Worm (Caenorhabditis elegans): ENCODE data around the gene srbc-29.

The srbc-29 gene

ce11 chrV:3470782-3471181 is at the start of gene srbc-29:
srbc-29 (minus strand) TSS chrV:3470882.
- no peak for TF ChIP-seq madf-8 (GFP tag; conservative IDR thresholded peaks at IDR 0.05)
- no peak for TF ChIP-seq him-1 (tag; optimal IDR thresholded peaks at IDR 0.05)
- TF ChIP-seq ztf-22 (GFP tag; optimal IDR thresholded peaks at IDR 0.05), result no peak
- TF ChIP-seq zfh-2 (GFP tag; conservative IDR thresholded peaks at IDR 0.05), result no peak
- no peak for TF ChIP-seq ceh-40 (GFP tag; IDR thresholded peaks at IDR 0.05)
- no peak for TF ChIP-seq atf-7 (tag; optimal IDR thresholded peaks at IDR 0.05)
- TF ChIP-seq sdz-38 (tag; optimal IDR thresholded peaks at IDR 0.05), result no peak
- TF ChIP-seq tbp1 (GFP tag; optimal IDR thresholded peaks at IDR 0.05), result no peak
- TF ChIP-seq ceh-58 (GFP tag; IDR thresholded peaks at IDR 0.05), result no peak
- no peak for TF ChIP-seq somi-1 (GFP tag; optimal IDR thresholded peaks at IDR 0.05)
- TF ChIP-seq attf-3 (GFP tag; conservative IDR thresholded peaks at IDR 0.05), result no peak
- no peak for TF ChIP-seq repo-1 (tag; optimal IDR thresholded peaks at IDR 0.05)
- TF ChIP-seq K12H6.12 (tag; optimal IDR thresholded peaks at IDR 0.05), result no peak
- no peak for TF ChIP-seq ceh-79 (tag; optimal IDR thresholded peaks at IDR 0.05)

- TF ChIP-seq Y53F4B.3 (GFP tag; IDR thresholded peaks at IDR 0.05) (peak; percentile 18; the same call in 1 of the 2 replicates), hsf-1 (GFP tag; IDR thresholded peaks at IDR 0.05) (peak; percentile 97), dox-1 (GFP tag; IDR thresholded peaks at IDR 0.05) (peak; percentile 75), nfyb-1 (GFP tag; IDR thresholded peaks at IDR 0.05) (peak; percentile 43; the same call in 1 of the 2 replicates), madf-6 (GFP tag; IDR thresholded peaks at IDR 0.05) (peak; percentile 41; the same call in 1 of the 2 replicates)
These were observed 49.7 kb upstream of the srbc-29 start for ce11 chrV:3520412-3520811.

- no peak for TF ChIP-seq ama-1 (optimal IDR thresholded peaks at IDR 0.05)
- TF ChIP-seq ama-1 (GFP tag; optimal IDR thresholded peaks at IDR 0.05), result no peak
- no peak for TF ChIP-seq D2030.7 (GFP tag; IDR thresholded peaks at IDR 0.05)
- no peak for TF ChIP-seq F22D6.2 (tag; optimal IDR thresholded peaks at IDR 0.05)
- no peak for TF ChIP-seq bed-1 (GFP tag; IDR thresholded peaks at IDR 0.05)
- no peak for TF ChIP-seq nhr-27 (tag; optimal IDR thresholded peaks at IDR 0.05)
- no peak for TF ChIP-seq attf-5 (GFP tag; optimal IDR thresholded peaks at IDR 0.05)
- TF ChIP-seq hlh-12 (tag; optimal IDR thresholded peaks at IDR 0.05), result no peak
- no peak for TF ChIP-seq let-607 (tag; optimal IDR thresholded peaks at IDR 0.05)
- no peak for TF ChIP-seq egl-18 (GFP tag; IDR thresholded peaks at IDR 0.05)
- no peak for TF ChIP-seq attf-3 (GFP tag; conservative IDR thresholded peaks at IDR 0.05)
These were observed 47.2 kb upstream of the srbc-29 start, which contains the start of gene str-227 for ce11 chrV:3517889-3518288. str-227 (plus strand) TSS chrV:3518189.

ce11 chrV:3512381-3512780 is 41.7 kb upstream of the srbc-29 start, which contains the start of gene str-226:
str-226 (plus strand) TSS chrV:3512681.
- TF ChIP-seq attf-6 (GFP tag; IDR thresholded peaks at IDR 0.05) (no peak), Y53F4B.3 (GFP tag; IDR thresholded peaks at IDR 0.05) (no peak), snpc-4 (GFP tag; optimal IDR thresholded peaks at IDR 0.05) (no peak), snpc-4 (tag; optimal IDR thresholded peaks at IDR 0.05) (no peak), lir-1 (GFP tag; conservative IDR thresholded peaks at IDR 0.05) (no peak), F52B5.7 (tag; optimal IDR thresholded peaks at IDR 0.05) (no peak), athp-1 (tag; optimal IDR thresholded peaks at IDR 0.05) (no peak), Y67H2A.10 (GFP tag; conservative IDR thresholded peaks at IDR 0.05) (no peak), repo-1 (tag; optimal IDR thresholded peaks at IDR 0.05) (no peak), lin-26 (GFP tag; IDR thresholded peaks at IDR 0.05) (no peak), tbp1 (GFP tag; optimal IDR thresholded peaks at IDR 0.05) (no peak), mes-4 (tag; optimal IDR thresholded peaks at IDR 0.05) (no peak), ztf-26 (tag; optimal IDR thresholded peaks at IDR 0.05) (no peak), ztf-22 (GFP tag; optimal IDR thresholded peaks at IDR 0.05) (no peak), B0336.3 (GFP tag; IDR thresholded peaks at IDR 0.05) (no peak), egl-44 (GFP tag; IDR thresholded peaks at IDR 0.05) (no peak), ztf-18 (tag; optimal IDR thresholded peaks at IDR 0.05) (no peak), mcd-1 (GFP tag; IDR thresholded peaks at IDR 0.05) (no peak), T26A5.8 (tag; optimal IDR thresholded peaks at IDR 0.05) (no peak), pbrm-1 (GFP tag; IDR thresholded peaks at IDR 0.05) (no peak), ceh-40 (GFP tag; IDR thresholded peaks at IDR 0.05) (no peak)

All from whole organism, young adult.